Fruit fly (Drosophila melanogaster): Measurements from ENCODE around the gene Oat.

The Oat gene

DNA sequence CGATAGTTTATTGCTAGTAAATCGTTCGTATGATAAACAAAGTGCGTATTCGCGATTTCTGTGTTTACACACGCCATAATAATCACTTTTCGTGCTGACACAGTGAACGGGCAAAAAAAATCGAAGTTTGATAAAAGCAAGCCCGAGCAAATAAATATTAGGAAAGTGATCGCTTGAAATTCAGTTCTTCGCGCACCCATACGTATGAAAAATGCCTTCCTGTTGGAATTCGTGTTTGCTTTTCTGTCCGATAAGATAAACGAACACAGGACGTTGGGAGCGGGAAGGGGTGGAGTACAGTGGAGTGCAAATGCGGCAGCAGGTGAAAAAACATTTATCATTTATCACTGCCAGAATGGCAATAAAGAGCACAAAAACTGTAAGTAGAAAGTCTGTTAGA lies 18.9 kb downstream of the Oat start (continued):
- TF ChIP-seq Nf-YA (GFP tag; IDR thresholded peaks at IDR 0.05): no peak
- TF ChIP-seq Chrac-16 (GFP tag; optimal IDR thresholded peaks at IDR 0.05): no peak
- TF ChIP-seq caup (GFP tag; optimal IDR thresholded peaks at IDR 0.05; ENCODE audit: severe bottlenecking): peak; percentile 53
- no peak for TF ChIP-seq Hr78 (GFP tag; optimal IDR thresholded peaks at IDR 0.05)
- no peak for TF ChIP-seq E2f1 (GFP tag; IDR thresholded peaks at IDR 0.05)
- no peak for TF ChIP-seq Rx (GFP tag; IDR thresholded peaks at IDR 0.05)
- TF ChIP-seq CG7928 (GFP tag; optimal IDR thresholded peaks at IDR 0.05): no peak
- TF ChIP-seq NFAT (GFP tag; IDR thresholded peaks at IDR 0.05): 0 out of 2 replicates have a peak, but pooled peaks have one; percentile 22
- peak; percentile 21 for TF ChIP-seq CG9727 (GFP tag; optimal IDR thresholded peaks at IDR 0.05)
- TF ChIP-seq Opbp (GFP tag; IDR thresholded peaks at IDR 0.05; ENCODE audit: partially characterized antibody): 0 out of 3 replicates have a peak, but pooled peaks have one; percentile 38
- TF ChIP-seq CG12299 (tag; optimal IDR thresholded peaks at IDR 0.05): no peak
- peak; percentile 64 for TF ChIP-seq CG34376 (GFP tag; optimal IDR thresholded peaks at IDR 0.05)
- TF ChIP-seq CG18764 (GFP tag; optimal IDR thresholded peaks at IDR 0.05): no peak
- TF ChIP-seq BtbVII (GFP tag; optimal IDR thresholded peaks at IDR 0.05): no peak
- no peak for TF ChIP-seq Meics (GFP tag; optimal IDR thresholded peaks at IDR 0.05)
- no peak for TF ChIP-seq CG18011 (GFP tag; optimal IDR thresholded peaks at IDR 0.05)
- TF ChIP-seq Antp (GFP tag; optimal IDR thresholded peaks at IDR 0.05): no peak
- TF ChIP-seq sqz (GFP tag; optimal IDR thresholded peaks at IDR 0.05): no peak
- no peak for TF ChIP-seq CG8089 (GFP tag; optimal IDR thresholded peaks at IDR 0.05)
- TF ChIP-seq CG4730 (GFP tag; IDR thresholded peaks at IDR 0.05): no peak
- TF ChIP-seq sob (GFP tag; IDR thresholded peaks at IDR 0.05): peak; percentile 11; the same call in 1 of the 2 replicates
- peak; percentile 32; the same call in 1 of the 2 replicates for TF ChIP-seq bbx (GFP tag; IDR thresholded peaks at IDR 0.05; ENCODE audit: partially characterized antibody)
- no peak for TF ChIP-seq Ssrp (tag; optimal IDR thresholded peaks at IDR 0.05)
- TF ChIP-seq CG17186 (GFP tag; optimal IDR thresholded peaks at IDR 0.05): no peak
- TF ChIP-seq Myb (GFP tag; optimal IDR thresholded peaks at IDR 0.05): no peak
- TF ChIP-seq CG3281 (GFP tag; optimal IDR thresholded peaks at IDR 0.05): peak; percentile 33
- TF ChIP-seq cato (GFP tag; optimal IDR thresholded peaks at IDR 0.05; ENCODE audit: borderline replicate concordance): no peak
- no peak for TF ChIP-seq p53 (GFP tag; optimal IDR thresholded peaks at IDR 0.05)
- peak; percentile 1 for TF ChIP-seq CG2120 (GFP tag; optimal IDR thresholded peaks at IDR 0.05)
- TF ChIP-seq chinmo (GFP tag; IDR thresholded peaks at IDR 0.05; ENCODE audit: partially characterized antibody): 0 out of 4 replicates have a peak, but pooled peaks have one; percentile 34
- TF ChIP-seq ATbp (GFP tag; optimal IDR thresholded peaks at IDR 0.05): no peak
- no peak for TF ChIP-seq disco-r (GFP tag; optimal IDR thresholded peaks at IDR 0.05)
- peak; percentile 25; the same call in 1 of the 2 replicates for TF ChIP-seq Atf6 (GFP tag; IDR thresholded peaks at IDR 0.05)
- peak; percentile 66 for TF ChIP-seq Elba2 (GFP tag; optimal IDR thresholded peaks at IDR 0.05)
- peak; percentile 42 for TF ChIP-seq cg (GFP tag; optimal IDR thresholded peaks at IDR 0.05)
- TF ChIP-seq lov (optimal IDR thresholded peaks at IDR 0.05): no peak
- no peak for TF ChIP-seq lov (GFP tag; IDR thresholded peaks at IDR 0.05)
- no peak for TF ChIP-seq Scr (GFP tag; IDR thresholded peaks at IDR 0.05; ENCODE audit: partially characterized antibody)
- no peak for TF ChIP-seq nau (GFP tag; optimal IDR thresholded peaks at IDR 0.05)
- no peak for TF ChIP-seq Sin3A (optimal IDR thresholded peaks at IDR 0.05)
- TF ChIP-seq CG16863 (GFP tag; optimal IDR thresholded peaks at IDR 0.05): no peak
- TF ChIP-seq Ptx1 (GFP tag; IDR thresholded peaks at IDR 0.05): 0 out of 2 replicates have a peak, but pooled peaks have one; percentile 7
- TF ChIP-seq CG8359 (GFP tag; optimal IDR thresholded peaks at IDR 0.05; ENCODE audit: borderline replicate concordance): no peak
- no peak for TF ChIP-seq cas (GFP tag; IDR thresholded peaks at IDR 0.05)
- TF ChIP-seq mirr (GFP tag; optimal IDR thresholded peaks at IDR 0.05): peak; percentile 62
- TF ChIP-seq az2 (GFP tag; optimal IDR thresholded peaks at IDR 0.05): no peak
- no peak for TF ChIP-seq CG17802 (tag; optimal IDR thresholded peaks at IDR 0.05)
- no peak for TF ChIP-seq CG11560 (tag; IDR thresholded peaks at IDR 0.05)
- no peak for TF ChIP-seq nerfin-2 (GFP tag; IDR thresholded peaks at IDR 0.05; ENCODE audit: partially characterized antibody)
- TF ChIP-seq Mad (GFP tag; optimal IDR thresholded peaks at IDR 0.05): no peak
- TF ChIP-seq scrt (GFP tag; optimal IDR thresholded peaks at IDR 0.05): no peak

Measured in whole organism, embryonic.